Fruit fly (Drosophila melanogaster) whole organism, embryonic: ENCODE measurements around the gene CG4960.

Source experiments
- ATbp ChIP-seq: fragments of 200-800 bp; sonication (Bioruptor generic); optimal IDR thresholded peaks from 2 replicates; lab custom pipeline; 2017; ENCODE audit warnings: missing biosample characterization, mild to moderate bottlenecking, missing genetic modification characterization, missing genetic modification reagents
- Bgb ChIP-seq: fragments of 200-800 bp; sonication (Bioruptor generic); IDR thresholded peaks from 2 replicates; pipeline ENCODE4 v1.3.6; 2022; ENCODE audit warnings: missing biosample characterization, missing genetic modification characterization; ENCODE audit not compliant: partially characterized antibody
- CG12104 ChIP-seq: fragments of 200-800 bp; sonication (Bioruptor generic); optimal IDR thresholded peaks from 3 replicates; lab custom pipeline; 2016; ENCODE audit warnings: missing biosample characterization, missing genetic modification characterization
- CG12236 ChIP-seq: fragments of 200-800 bp; sonication (Bioruptor generic); optimal IDR thresholded peaks from 2 replicates; lab custom pipeline; 2016; ENCODE audit warnings: missing biosample characterization, missing genetic modification characterization
- CG12659 ChIP-seq: fragments of 200-800 bp; sonication (Bioruptor generic); optimal IDR thresholded peaks from 3 replicates; lab custom pipeline; 2017; ENCODE audit warnings: mild to moderate bottlenecking, missing biosample characterization, missing genetic modification reagents, missing genetic modification characterization
- CG14860 ChIP-seq: fragments of 200-800 bp; sonication (Bioruptor generic); IDR thresholded peaks from 3 replicates; pipeline ENCODE4 v1.3.6; 2022; ENCODE audit warnings: missing biosample characterization, missing genetic modification characterization; ENCODE audit not compliant: partially characterized antibody
- CG18476 ChIP-seq: fragments of 200-800 bp; sonication (Bioruptor generic); optimal IDR thresholded peaks from 2 replicates; lab custom pipeline; 2016; ENCODE audit warnings: missing biosample characterization, mild to moderate bottlenecking, missing genetic modification characterization
- CG18764 ChIP-seq: fragments of 200-800 bp; sonication (Bioruptor generic); optimal IDR thresholded peaks from 3 replicates; lab custom pipeline; 2016; ENCODE audit warnings: missing biosample characterization, missing genetic modification characterization
- CG3407 ChIP-seq: fragments of 200-800 bp; sonication (Bioruptor generic); optimal IDR thresholded peaks from 2 replicates; lab custom pipeline; 2018; ENCODE audit warnings: missing biosample characterization, mild to moderate bottlenecking, missing genetic modification characterization
- CkIIα-i1 ChIP-seq: fragments of 200-800 bp; sonication (Bioruptor generic); IDR thresholded peaks from 2 replicates; pipeline ENCODE4 v1.3.6; 2022; ENCODE audit warnings: missing biosample characterization, missing genetic modification characterization
- CoRest ChIP-seq: fragments of 200-800 bp; sonication (Bioruptor generic); optimal IDR thresholded peaks from 3 replicates; lab custom pipeline; 2018; ENCODE audit warnings: missing biosample characterization, mild to moderate bottlenecking, missing genetic modification characterization, moderate library complexity
- Dfd ChIP-seq, 2 experiments: fragments of >200 bp; optimal IDR thresholded peaks; 2 replicates each; lab custom pipeline; 2017; ENCODE audit warnings: missing biosample characterization in 2 of 2, missing genetic modification characterization in 2 of 2
- Elba2 ChIP-seq: fragments of 200-800 bp; sonication (Bioruptor generic); optimal IDR thresholded peaks from 3 replicates; lab custom pipeline; 2016; ENCODE audit warnings: missing biosample characterization, missing genetic modification characterization
- H2.0 ChIP-seq: fragments of 200-800 bp; sonication (Bioruptor generic); IDR thresholded peaks from 2 replicates; pipeline ENCODE4 v1.3.6; 2022; ENCODE audit warnings: missing biosample characterization, missing genetic modification characterization
- HLH4C ChIP-seq: fragments of 200-800 bp; sonication (Bioruptor generic); IDR thresholded peaks from 3 replicates; pipeline ENCODE4 v1.3.6; 2022; ENCODE audit warnings: missing biosample characterization, missing genetic modification characterization; ENCODE audit not compliant: partially characterized antibody
- HmgD ChIP-seq: fragments of 200-800 bp; sonication (Bioruptor generic); optimal IDR thresholded peaks from 3 replicates; lab custom pipeline; 2016; ENCODE audit warnings: missing biosample characterization, missing genetic modification characterization
- Hmx ChIP-seq: fragments of 200-800 bp; sonication (Bioruptor generic); optimal IDR thresholded peaks from 2 replicates; lab custom pipeline; 2016; ENCODE audit warnings: missing biosample characterization, missing genetic modification characterization
- Lhr ChIP-seq: fragments of 200-800 bp; sonication (Bioruptor generic); optimal IDR thresholded peaks from 3 replicates; lab custom pipeline; 2017; ENCODE audit warnings: mild to moderate bottlenecking, missing biosample characterization, missing genetic modification reagents, missing genetic modification characterization
- Poxn ChIP-seq: fragments of 200-800 bp; sonication (Bioruptor generic); IDR thresholded peaks from 2 replicates; pipeline ENCODE4 v1.3.6; 2022; ENCODE audit warnings: missing biosample characterization, missing genetic modification characterization
- Taf1 ChIP-seq: fragments of 200-800 bp; sonication (Bioruptor generic); IDR thresholded peaks from 2 replicates; pipeline ENCODE4 v1.3.6; 2022; ENCODE audit warnings: missing biosample characterization, missing genetic modification characterization
- ash1 ChIP-seq: fragments of 200-800 bp; sonication (Bioruptor generic); optimal IDR thresholded peaks from 2 replicates; lab custom pipeline; 2018; ENCODE audit warnings: missing biosample characterization, mild to moderate bottlenecking, missing genetic modification characterization
- az2 ChIP-seq: fragments of 200-800 bp; sonication (Bioruptor generic); optimal IDR thresholded peaks from 3 replicates; lab custom pipeline; 2016; ENCODE audit warnings: missing biosample characterization, missing genetic modification characterization
- bbx ChIP-seq: fragments of 200-800 bp; sonication (Bioruptor generic); IDR thresholded peaks from 2 replicates; pipeline ENCODE4 v1.3.6; 2022; ENCODE audit warnings: missing biosample characterization, missing genetic modification characterization; ENCODE audit not compliant: partially characterized antibody
- crp ChIP-seq, 2 experiments: fragments of 200-800 bp; sonication (Bioruptor generic); optimal IDR thresholded peaks; 2 replicates in 1 of 2; 3 replicates in 1 of 2; lab custom pipeline; 2017; ENCODE audit warnings: missing biosample characterization in 2 of 2, missing genetic modification characterization in 2 of 2, mild to moderate bottlenecking in 1 of 2, moderate library complexity in 1 of 2
- disco-r ChIP-seq: fragments of 200-800 bp; sonication (Bioruptor generic); optimal IDR thresholded peaks from 2 replicates; lab custom pipeline; 2016; ENCODE audit warnings: missing biosample characterization, missing genetic modification characterization
- gsb-n ChIP-seq: fragments of 200-800 bp; sonication (Bioruptor generic); optimal IDR thresholded peaks from 3 replicates; lab custom pipeline; 2018; ENCODE audit warnings: missing biosample characterization, mild to moderate bottlenecking, missing genetic modification characterization
- org-1 ChIP-seq: fragments of 200-800 bp; sonication (Bioruptor generic); optimal IDR thresholded peaks from 2 replicates; lab custom pipeline; 2017; ENCODE audit warnings: missing biosample characterization, missing genetic modification characterization
- pnt ChIP-seq: fragments of 200-800 bp; sonication (Bioruptor generic); optimal IDR thresholded peaks from 3 replicates; lab custom pipeline; 2016; ENCODE audit warnings: missing biosample characterization, missing genetic modification characterization
- sima ChIP-seq: fragments of 200-800 bp; sonication (Bioruptor generic); optimal IDR thresholded peaks from 2 replicates; lab custom pipeline; 2016; ENCODE audit warnings: missing biosample characterization, missing genetic modification characterization
- tin ChIP-seq: fragments of 200-800 bp; sonication (Bioruptor generic); optimal IDR thresholded peaks from 3 replicates; lab custom pipeline; 2016; ENCODE audit warnings: missing biosample characterization, missing genetic modification characterization
- tio ChIP-seq: fragments of 200-800 bp; sonication (Bioruptor generic); optimal IDR thresholded peaks from 2 replicates; lab custom pipeline; 2017; ENCODE audit warnings: missing biosample characterization, missing genetic modification characterization, inconsistent platforms
- trh ChIP-seq: fragments of 200-800 bp; sonication (Bioruptor generic); optimal IDR thresholded peaks from 2 replicates; lab custom pipeline; 2016; ENCODE audit warnings: missing biosample characterization, missing genetic modification characterization
- zf30C ChIP-seq: fragments of 200-800 bp; sonication (Bioruptor generic); optimal IDR thresholded peaks from 3 replicates; lab custom pipeline; 2018; ENCODE audit warnings: missing biosample characterization, mild to moderate bottlenecking, missing genetic modification characterization
- zfh1 ChIP-seq: fragments of 200-800 bp; sonication (Bioruptor generic); IDR thresholded peaks from 3 replicates; pipeline ENCODE4 v1.3.6; 2022; ENCODE audit warnings: missing biosample characterization, missing genetic modification characterization

CG4960 gene

DNA sequence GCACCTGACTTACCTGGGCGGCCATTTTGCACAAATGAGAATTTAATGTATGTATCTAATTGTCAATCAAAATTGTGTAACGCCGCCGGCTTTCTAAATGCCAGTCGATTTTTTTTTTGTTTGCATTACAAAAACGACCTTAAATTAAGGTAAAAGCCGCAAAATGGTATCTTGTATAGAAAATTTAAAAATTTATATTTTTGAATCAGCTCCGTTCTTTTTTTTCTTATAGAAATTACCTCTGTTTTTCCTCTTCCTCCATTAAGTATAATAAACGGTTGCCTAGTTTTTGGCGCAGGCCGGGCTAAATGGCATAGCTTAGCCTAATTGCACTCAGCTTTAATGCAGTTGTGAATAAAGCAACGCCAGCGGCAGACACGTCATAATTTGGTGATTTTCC, at the start of gene CG4960:
CG4960 (minus strand) TSS at position 101 of the 400 bp plus-strand sequence.
- TF ChIP-seq zfh1 (GFP tag; lab: Robert Waterston, UW), result no peak
- no peak for TF ChIP-seq CG12659
- no peak for TF ChIP-seq tio (GFP tag; lab: Kevin White, UChicago)
- TF ChIP-seq ATbp (GFP tag; lab: Kevin White, UChicago), result no peak
- TF ChIP-seq CG12104, result no peak
- no peak for TF ChIP-seq org-1 (GFP tag; lab: Kevin White, UChicago)
- no peak for TF ChIP-seq ash1
- TF ChIP-seq CG18476 (GFP tag; lab: Kevin White, UChicago), result no peak
- no peak for TF ChIP-seq az2
- TF ChIP-seq pnt (GFP tag; lab: Kevin White, UChicago), result no peak
- TF ChIP-seq zf30C (GFP tag; lab: Kevin White, UChicago), result no peak
- TF ChIP-seq Bgb, result no peak
- TF ChIP-seq CG18764, result no peak
- TF ChIP-seq disco-r, result no peak
- TF ChIP-seq, all 482 proteins: peak for 0

DNA sequence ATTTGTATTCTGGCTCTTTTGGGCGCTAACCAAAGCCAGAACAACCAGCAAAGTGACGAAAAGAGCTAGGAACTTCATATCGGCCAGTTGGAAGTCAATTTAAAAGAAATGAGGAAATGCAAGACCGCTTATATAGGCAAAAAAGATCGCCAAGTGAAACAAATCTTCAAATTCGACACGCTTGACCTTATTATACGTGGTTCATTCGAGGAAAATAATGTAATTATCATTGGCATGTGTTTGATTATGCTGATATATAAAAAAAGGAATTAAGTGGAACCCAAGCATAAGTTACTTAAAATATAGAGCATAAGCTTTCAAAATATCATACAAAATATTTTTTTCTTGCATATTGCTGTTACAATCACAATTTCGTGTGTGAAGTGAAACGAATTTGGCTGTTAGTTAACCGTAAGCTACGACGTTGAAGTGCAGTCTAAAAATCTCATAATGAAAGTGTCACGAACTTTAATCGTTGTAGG, 44.7 kb upstream of the CG4960 start, which contains the start of the genes Mst57Da and alpha4GT2:
Mst57Da (minus strand) TSS at position 101 of the 482 bp plus-strand sequence.
alpha4GT2 (plus strand) TSS at position 432 of the 482 bp plus-strand sequence.
- TF ChIP-seq trh (GFP tag; lab: Kevin White, UChicago), result no peak
- TF ChIP-seq HLH4C (GFP tag; lab: Robert Waterston, UW), result no peak

DNA sequence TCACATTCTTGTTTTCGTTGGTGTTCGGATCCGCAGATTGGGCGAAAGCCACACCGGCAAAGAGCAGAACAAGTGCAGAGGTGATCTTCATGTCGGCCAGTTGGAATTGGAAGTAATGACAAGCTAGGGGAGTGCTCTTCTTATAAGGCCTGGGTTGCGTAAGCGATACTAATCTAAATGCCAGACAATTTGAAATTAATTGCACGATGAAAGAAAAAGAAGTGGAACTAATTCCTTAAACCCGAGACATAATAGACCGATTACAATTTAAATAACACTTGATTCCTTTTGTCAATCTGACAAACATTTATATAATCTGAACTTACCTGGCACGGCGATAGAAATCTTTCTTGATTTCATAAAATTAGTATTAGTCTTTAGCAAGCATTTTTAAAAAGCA, 43.7 kb upstream of the CG4960 start, which contains the start of gene Mst57Db:
Mst57Db (minus strand) TSS at position 101 of the 400 bp plus-strand sequence.
- TF ChIP-seq Elba2 (GFP tag; lab: Kevin White, UChicago), result no peak
- TF ChIP-seq CG14860 (GFP tag; lab: Robert Waterston, UW), result no peak
- no peak for TF ChIP-seq Lhr (GFP tag; lab: Kevin White, UChicago)
- no peak for TF ChIP-seq CkIIα-i1 (GFP tag; lab: Robert Waterston, UW)
- TF ChIP-seq H2.0 (GFP tag; lab: Robert Waterston, UW), result no peak
- no peak for TF ChIP-seq HmgD (GFP tag; lab: Kevin White, UChicago)
- no peak for TF ChIP-seq bbx
- no peak for TF ChIP-seq Hmx (GFP tag; lab: Kevin White, UChicago)
- no peak for TF ChIP-seq sima (GFP tag; lab: Kevin White, UChicago)
- TF ChIP-seq CG12236 (GFP tag; lab: Kevin White, UChicago), result no peak
- no peak for TF ChIP-seq CoRest (tag; lab: Kevin White, UChicago)
- no peak for TF ChIP-seq Poxn (GFP tag; lab: Robert Waterston, UW)
- no peak for TF ChIP-seq Dfd (GFP tag; optimal IDR thresholded peaks at IDR 0.05; lab: Kevin White, UChicago)
- no peak for TF ChIP-seq tin (GFP tag; lab: Kevin White, UChicago)

DNA sequence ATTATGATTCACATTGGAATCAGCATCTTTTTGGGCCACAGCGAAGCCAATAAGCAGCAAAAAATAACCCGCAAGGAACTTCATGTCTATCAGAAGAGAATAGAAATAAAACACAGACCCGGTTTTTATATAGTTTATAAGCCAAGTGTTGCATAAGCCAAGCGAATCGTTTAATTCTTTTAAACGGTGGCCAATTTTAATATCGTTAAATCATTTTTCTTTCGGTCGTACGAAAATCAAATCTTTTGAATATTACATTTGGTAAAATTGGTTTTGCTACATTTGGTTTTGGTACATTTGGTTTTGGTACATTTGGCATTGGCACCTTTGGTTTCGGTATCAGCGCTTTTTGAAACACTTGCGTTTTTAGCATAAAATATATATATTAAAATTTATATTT, 43.0 kb upstream of the CG4960 start, which contains the start of gene Sfp96F:
Sfp96F (minus strand) TSS at position 101 of the 400 bp plus-strand sequence.
- TF ChIP-seq gsb-n (tag; lab: Kevin White, UChicago) (no peak), CG3407 (no peak)

DNA sequence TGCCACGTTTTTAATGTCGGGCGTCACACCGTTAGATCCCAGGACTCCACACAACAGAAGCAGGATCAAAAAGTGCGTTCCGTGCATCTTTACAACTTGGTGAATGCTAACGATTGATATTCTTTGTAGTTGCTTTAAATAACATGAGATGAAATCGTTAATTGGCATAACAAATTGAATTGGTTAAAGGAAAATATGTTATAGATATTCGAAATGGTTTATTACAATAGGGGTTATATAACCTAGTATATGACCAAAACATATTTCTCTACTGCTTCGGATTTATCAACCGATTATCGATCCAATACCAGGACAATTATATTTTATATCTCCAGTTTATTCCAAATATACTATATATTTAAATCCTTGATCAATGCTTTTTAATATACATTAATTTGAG, 42.5 kb upstream of the CG4960 start, which contains the start of gene Mst57Dc:
Mst57Dc (minus strand) TSS at position 101 of the 400 bp plus-strand sequence.
- TF ChIP-seq crp (GFP tag; optimal IDR thresholded peaks at IDR 0.05; lab: Kevin White, UChicago) (no peak), Taf1 (no peak)
